Worm (Caenorhabditis elegans): Measurements from ENCODE around the gene C44F1.1.

Gene C44F1.1

ce11 chrIII:3734990-3735389, 30.4 kb downstream of the C44F1.1 start, which contains the start of gene evl-18:
Gene evl-18 (minus strand): TSS chrIII:3735039.
- peak; percentile 62 to 84 (median 70) for TF ChIP-seq dpl-1 (GFP tag; optimal IDR thresholded peaks at IDR 0.05)
- TF ChIP-seq nhr-47 (tag; optimal IDR thresholded peaks at IDR 0.05) = no peak
- TF ChIP-seq lin-35 (GFP tag; optimal IDR thresholded peaks at IDR 0.05) = peak; percentile 51 to 83
- peak; percentile 37 for TF ChIP-seq mep-1 (tag; optimal IDR thresholded peaks at IDR 0.05)
- TF ChIP-seq efl-1 (optimal IDR thresholded peaks at IDR 0.05) = peak; percentile 48 to 56
- peak; percentile 72 to 97 for TF ChIP-seq efl-1 (GFP tag; optimal IDR thresholded peaks at IDR 0.05 in 1 of 2)
- TF ChIP-seq lsy-2 (tag; optimal IDR thresholded peaks at IDR 0.05) = peak in 1 of 2 experiments; percentile 55
- TF ChIP-seq ama-1 (optimal IDR thresholded peaks at IDR 0.05) = no peak
- peak; percentile 34 for TF ChIP-seq blmp-1 (tag; optimal IDR thresholded peaks at IDR 0.05)

- no peak for TF ChIP-seq ets-5 (GFP tag; IDR thresholded peaks at IDR 0.05)
- TF ChIP-seq sox-4 (tag; optimal IDR thresholded peaks at IDR 0.05) = no peak
- TF ChIP-seq grh-1 (GFP tag; IDR thresholded peaks at IDR 0.05) = no peak
- TF ChIP-seq dpl-1 (GFP tag; optimal IDR thresholded peaks at IDR 0.05) = peak in 1 of 3 experiments; percentile 27
- no peak for TF ChIP-seq jun-1 (tag; optimal IDR thresholded peaks at IDR 0.05)
- no peak for TF ChIP-seq snpc-4 (tag; optimal IDR thresholded peaks at IDR 0.05)
- TF ChIP-seq C16A3.4 (tag; optimal IDR thresholded peaks at IDR 0.05) = no peak
- TF ChIP-seq lin-35 (GFP tag; optimal IDR thresholded peaks at IDR 0.05) = peak; percentile 18 to 47
- TF ChIP-seq tbx-2 (tag; optimal IDR thresholded peaks at IDR 0.05) = no peak
- TF ChIP-seq efl-1 (optimal IDR thresholded peaks at IDR 0.05) = peak; percentile 3 to 18
- TF ChIP-seq efl-1 (GFP tag; optimal IDR thresholded peaks at IDR 0.05 in 1 of 2) = peak; percentile 6 to 51
- no peak for TF ChIP-seq zip-4 (GFP tag; optimal IDR thresholded peaks at IDR 0.05)
- TF ChIP-seq lin-14 (GFP tag; optimal IDR thresholded peaks at IDR 0.05) = no peak
- TF ChIP-seq elt-3 (tag; optimal IDR thresholded peaks at IDR 0.05) = no peak
- no peak for TF ChIP-seq alr-1 (tag; optimal IDR thresholded peaks at IDR 0.05; ENCODE audit: borderline replicate concordance)
- TF ChIP-seq nhr-28 (tag; optimal IDR thresholded peaks at IDR 0.05) = no peak
- no peak for TF ChIP-seq isw-1 (GFP tag; IDR thresholded peaks at IDR 0.05)
- TF ChIP-seq lir-3 (tag; optimal IDR thresholded peaks at IDR 0.05; ENCODE audit: poor library complexity) = no peak
- TF ChIP-seq lsy-2 (tag; optimal IDR thresholded peaks at IDR 0.05) = peak in 1 of 2 experiments; percentile 48
Observed at ce11 chrIII:3734007-3734406, 31.4 kb downstream of the C44F1.1 start, which contains the start of gene F34D10.3. Gene F34D10.3 (plus strand): TSS chrIII:3734255.

- no peak for TF ChIP-seq nhr-47 (tag; optimal IDR thresholded peaks at IDR 0.05)
- TF ChIP-seq nhr-85 (tag) = peak; percentile 56
- TF ChIP-seq isw-1 (GFP tag; IDR thresholded peaks at IDR 0.05) = no peak
Observed at ce11 chrIII:3730475-3730874, 34.9 kb downstream of the C44F1.1 start, which contains the start of gene F34D10.8. Gene F34D10.8 (plus strand): TSS chrIII:3730775.

ce11 chrIII:3729520-3729919, 35.8 kb downstream of the C44F1.1 start, which contains the start of gene F34D10.9:
Gene F34D10.9 (minus strand): TSS chrIII:3729620.
- TF ChIP-seq nhr-90 (tag; optimal IDR thresholded peaks at IDR 0.05; ENCODE audit: poor library complexity) (no peak), efl-3 (GFP tag; optimal IDR thresholded peaks at IDR 0.05) (no peak), nhr-19 (GFP tag; conservative IDR thresholded peaks at IDR 0.05) (no peak), fkh-10 (GFP tag; optimal IDR thresholded peaks at IDR 0.05) (no peak), ets-5 (GFP tag; IDR thresholded peaks at IDR 0.05) (no peak), snpc-4 (tag; optimal IDR thresholded peaks at IDR 0.05) (no peak), tlp-1 (tag; optimal IDR thresholded peaks at IDR 0.05) (no peak), zip-4 (GFP tag; optimal IDR thresholded peaks at IDR 0.05) (no peak), ztf-4 (tag; optimal IDR thresholded peaks at IDR 0.05) (no peak), ceh-88 (GFP tag; IDR thresholded peaks at IDR 0.05) (no peak), unc-98 (GFP tag; IDR thresholded peaks at IDR 0.05) (no peak), isw-1 (GFP tag; IDR thresholded peaks at IDR 0.05) (no peak), vab-15 (tag; optimal IDR thresholded peaks at IDR 0.05) (no peak), mdl-1 (tag; optimal IDR thresholded peaks at IDR 0.05) (no peak), lin-39 (tag; optimal IDR thresholded peaks at IDR 0.05) (no peak), nhr-76 (tag; optimal IDR thresholded peaks at IDR 0.05) (no peak), efl-1 (optimal IDR thresholded peaks at IDR 0.05) (no peak), efl-1 (GFP tag; optimal IDR thresholded peaks at IDR 0.05 in 1 of 2) (no peak)

Measured in whole organism, L1 larva.